Worm (Caenorhabditis elegans): ENCODE data around the gene prp-18.
"Not testable (repeated sequence)": the region's sequence is repeated elsewhere in the genome, so short reads cannot be mapped to it uniquely, and the experiment has no call there.

Gene prp-18

ce11 chrIV:9840984-9841590 lies 43.1 kb downstream of the prp-18 start, which contains the start of the genes kin-24 and msp-56:
kin-24 (minus strand) TSS chrIV:9841084.
msp-56 (plus strand) TSS chrIV:9841540.
- no peak for TF ChIP-seq snpc-4 (tag; optimal IDR thresholded peaks at IDR 0.05)
- TF ChIP-seq sea-2 (GFP tag; optimal IDR thresholded peaks at IDR 0.05): no peak
- TF ChIP-seq pha-4 (tag; optimal IDR thresholded peaks at IDR 0.05): no peak
- TF ChIP-seq nhr-237 (tag; optimal IDR thresholded peaks at IDR 0.05): no peak
- no peak for TF ChIP-seq ztf-4 (tag; optimal IDR thresholded peaks at IDR 0.05)
- no peak for TF ChIP-seq ztf-11 (tag; optimal IDR thresholded peaks at IDR 0.05)
- no peak for TF ChIP-seq fkh-2 (tag; optimal IDR thresholded peaks at IDR 0.05)
- TF ChIP-seq pqm-1 (tag; optimal IDR thresholded peaks at IDR 0.05): no peak
- TF ChIP-seq zag-1 (tag; optimal IDR thresholded peaks at IDR 0.05): no peak
- TF ChIP-seq ceh-9 (tag; optimal IDR thresholded peaks at IDR 0.05): no peak
- no peak for TF ChIP-seq ceh-16 (tag; optimal IDR thresholded peaks at IDR 0.05)
- TF ChIP-seq R02D3.7 (tag; optimal IDR thresholded peaks at IDR 0.05): no peak

DNA sequence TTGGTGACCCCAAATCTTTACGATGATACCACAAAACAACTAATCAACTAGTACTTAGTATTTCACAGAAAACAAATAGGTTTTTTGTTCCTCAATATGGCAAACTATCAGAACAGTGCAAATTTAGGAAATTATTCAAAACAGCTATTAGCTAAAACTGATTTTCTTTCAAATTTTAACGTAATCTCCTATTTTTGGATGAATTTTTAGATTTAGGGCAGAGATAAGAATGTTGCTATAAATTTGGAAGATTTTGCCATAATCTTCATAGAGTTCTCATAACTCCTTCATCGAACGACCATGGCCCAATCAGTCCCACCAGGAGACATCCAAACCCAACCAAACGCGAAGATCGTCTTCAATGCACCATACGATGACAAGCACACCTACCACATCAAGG lies 46.8 kb downstream of the prp-18 start, which contains the start of gene msp-10:
msp-10 (plus strand) TSS at position 301 of the 400 bp plus-strand sequence.
- TF ChIP-seq unc-62 (GFP tag; optimal IDR thresholded peaks at IDR 0.05); ZK546.5 (tag; optimal IDR thresholded peaks at IDR 0.05); ztf-11 (tag; optimal IDR thresholded peaks at IDR 0.05): not testable (repeated sequence)

DNA sequence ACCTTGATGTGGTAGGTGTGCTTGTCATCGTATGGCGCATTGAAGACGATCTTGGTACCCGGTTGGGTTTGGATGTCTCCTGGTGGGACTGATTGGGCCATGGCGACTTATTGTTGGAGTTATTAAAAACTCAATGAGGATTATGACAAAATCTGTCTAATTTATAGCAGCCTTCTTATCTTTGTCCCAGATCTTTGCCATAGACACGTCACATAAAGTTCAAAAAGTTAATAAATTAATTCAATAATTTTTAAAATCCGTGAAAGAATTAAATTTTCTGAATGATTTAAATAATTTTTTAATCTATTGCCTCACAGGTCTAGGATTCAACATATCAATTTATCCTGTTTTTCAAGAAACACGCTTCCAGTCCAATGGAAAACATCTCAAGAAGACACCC lies 47.9 kb downstream of the prp-18 start, which contains the start of gene msp-81:
msp-81 (minus strand) TSS at position 101 of the 400 bp plus-strand sequence.
- TF ChIP-seq lin-15B (tag; optimal IDR thresholded peaks at IDR 0.05): no peak
- no peak for TF ChIP-seq nhr-28 (tag; optimal IDR thresholded peaks at IDR 0.05)
- no peak for TF ChIP-seq nhr-76 (tag; optimal IDR thresholded peaks at IDR 0.05)
- no peak for TF ChIP-seq mml-1 (tag; optimal IDR thresholded peaks at IDR 0.05)
- no peak for TF ChIP-seq daf-12 (tag; optimal IDR thresholded peaks at IDR 0.05)
- TF ChIP-seq ama-1 (optimal IDR thresholded peaks at IDR 0.05): no peak
- no peak for TF ChIP-seq hmg-11 (tag; optimal IDR thresholded peaks at IDR 0.05)
- no peak for TF ChIP-seq elt-1 (tag; optimal IDR thresholded peaks at IDR 0.05)
- no peak for TF ChIP-seq egl-27 (tag; optimal IDR thresholded peaks at IDR 0.05)
- no peak for TF ChIP-seq ceh-16 (tag; optimal IDR thresholded peaks at IDR 0.05)
- no peak for TF ChIP-seq ceh-28 (tag; optimal IDR thresholded peaks at IDR 0.05)
- no peak for TF ChIP-seq egl-5 (tag; optimal IDR thresholded peaks at IDR 0.05)
- TF ChIP-seq nhr-77 (tag; optimal IDR thresholded peaks at IDR 0.05): no peak
- no peak for TF ChIP-seq jun-1 (tag; optimal IDR thresholded peaks at IDR 0.05)
- TF ChIP-seq unc-39 (tag; optimal IDR thresholded peaks at IDR 0.05): no peak
- no peak for TF ChIP-seq fkh-10 (GFP tag; optimal IDR thresholded peaks at IDR 0.05)
- TF ChIP-seq elt-2 (tag; optimal IDR thresholded peaks at IDR 0.05): no peak

ce11 chrIV:9833337-9833736 lies 50.8 kb downstream of the prp-18 start:
- no peak for TF ChIP-seq lin-15B (tag; optimal IDR thresholded peaks at IDR 0.05)

- no peak for TF ChIP-seq nhr-237 (tag; optimal IDR thresholded peaks at IDR 0.05)
- TF ChIP-seq lin-39 (tag; optimal IDR thresholded peaks at IDR 0.05): no peak
- TF ChIP-seq egl-27 (tag; optimal IDR thresholded peaks at IDR 0.05): no peak
- TF ChIP-seq ceh-82 (tag; optimal IDR thresholded peaks at IDR 0.05): no peak
- no peak for TF ChIP-seq aly-2 (tag; optimal IDR thresholded peaks at IDR 0.05)
- no peak for TF ChIP-seq mml-1 (tag; optimal IDR thresholded peaks at IDR 0.05)
- no peak for TF ChIP-seq pha-4 (tag; optimal IDR thresholded peaks at IDR 0.05)
- TF ChIP-seq zag-1 (tag; optimal IDR thresholded peaks at IDR 0.05): no peak
- no peak for TF ChIP-seq ceh-28 (tag; optimal IDR thresholded peaks at IDR 0.05)
- no peak for TF ChIP-seq snpc-4 (tag; optimal IDR thresholded peaks at IDR 0.05)
- TF ChIP-seq elt-1 (tag; optimal IDR thresholded peaks at IDR 0.05): no peak
Observed at ce11 chrIV:9832586-9832985, 51.6 kb downstream of the prp-18 start, which contains the start of gene kin-21. kin-21 (plus strand) TSS chrIV:9832886.

Data from whole organism, L3 larva.